Worm (Caenorhabditis elegans) whole organism, early embryonic: ENCODE data around the gene wah-1.

ENCODE experiments used
- B0310.2 ChIP-seq: sonication (generic microtip); optimal IDR thresholded peaks from 2 replicates; lab custom pipeline; 2016; ENCODE audit warnings: mild to moderate bottlenecking, missing genetic modification characterization, missing compliant biosample characterization
- F13C5.2 ChIP-seq: sonication (generic microtip); optimal IDR thresholded peaks from 2 replicates; lab custom pipeline; 2017; ENCODE audit warnings: mild to moderate bottlenecking, missing genetic modification characterization, inconsistent platforms, missing compliant biosample characterization
- aly-1 ChIP-seq: sonication (generic microtip); optimal IDR thresholded peaks from 2 replicates; lab custom pipeline; 2016; ENCODE audit warnings: missing genetic modification characterization, missing compliant biosample characterization
- ama-1 ChIP-seq: fragments of 150-350 bp; optimal IDR thresholded peaks from 2 replicates; lab custom pipeline; 2014
- ceh-13 ChIP-seq: fragments of 200-800 bp; sonication (Bioruptor generic); optimal IDR thresholded peaks from 2 replicates; lab custom pipeline; 2018; ENCODE audit warnings: mild to moderate bottlenecking, missing genetic modification characterization, missing compliant biosample characterization
- ceh-36 ChIP-seq: sonication (generic microtip); optimal IDR thresholded peaks from 2 replicates; lab custom pipeline; 2016; ENCODE audit warnings: missing genetic modification characterization, inconsistent platforms, missing compliant biosample characterization
- ets-7 ChIP-seq: sonication (generic microtip); optimal IDR thresholded peaks from 2 replicates; lab custom pipeline; 2016; ENCODE audit warnings: missing genotype, missing genetic modification characterization, missing compliant biosample characterization
- flt-1 ChIP-seq: fragments of 200-800 bp; sonication (Bioruptor generic); IDR thresholded peaks from 2 replicates; pipeline ENCODE4 v1.3.6; 2022; ENCODE audit warnings: missing genetic modification characterization, missing compliant biosample characterization
- hmbx-1 ChIP-seq: sonication (generic microtip); optimal IDR thresholded peaks from 2 replicates; lab custom pipeline; 2016; ENCODE audit warnings: mild to moderate bottlenecking, missing genetic modification characterization, missing compliant biosample characterization
- hmg-4 ChIP-seq: fragments of 200-800 bp; sonication (Bioruptor generic); optimal IDR thresholded peaks from 2 replicates; lab custom pipeline; 2018; ENCODE audit warnings: mild to moderate bottlenecking, missing genetic modification characterization, missing compliant biosample characterization
- hnd-1 ChIP-seq: sonication (generic microtip); optimal IDR thresholded peaks from 2 replicates; lab custom pipeline; 2016; ENCODE audit warnings: missing genetic modification characterization, missing compliant biosample characterization
- pes-1 ChIP-seq: fragments of 200-800 bp; sonication (Bioruptor generic); IDR thresholded peaks from 2 replicates; pipeline ENCODE4 v1.3.6; 2022; ENCODE audit warnings: missing genetic modification reagents, missing genetic modification characterization, missing compliant biosample characterization
- scrt-1 ChIP-seq: fragments of 200-800 bp; sonication (Bioruptor generic); IDR thresholded peaks from 2 replicates; pipeline ENCODE4 v1.3.6; 2022; ENCODE audit warnings: missing genetic modification characterization, missing compliant biosample characterization
- sea-1 ChIP-seq: fragments of 200-800 bp; sonication (Bioruptor generic); conservative IDR thresholded peaks from 2 replicates; pipeline ENCODE4 v1.3.6; 2022; ENCODE audit warnings: missing genetic modification characterization, missing compliant biosample characterization
- tbx-11 ChIP-seq: fragments of 200-800 bp; sonication (Bioruptor generic); IDR thresholded peaks from 2 replicates; pipeline ENCODE4 v1.3.6; 2022; ENCODE audit warnings: missing genetic modification characterization, missing compliant biosample characterization
- tbx-37 ChIP-seq: fragments of 200-800 bp; sonication (Bioruptor generic); conservative IDR thresholded peaks from 2 replicates; pipeline ENCODE4 v1.3.6; 2022; ENCODE audit warnings: missing genetic modification reagents, missing genetic modification characterization, missing compliant biosample characterization
- tra-4 ChIP-seq: sonication (generic microtip); optimal IDR thresholded peaks from 2 replicates; lab custom pipeline; 2017; ENCODE audit warnings: missing genetic modification characterization, missing compliant biosample characterization

wah-1 gene

DNA sequence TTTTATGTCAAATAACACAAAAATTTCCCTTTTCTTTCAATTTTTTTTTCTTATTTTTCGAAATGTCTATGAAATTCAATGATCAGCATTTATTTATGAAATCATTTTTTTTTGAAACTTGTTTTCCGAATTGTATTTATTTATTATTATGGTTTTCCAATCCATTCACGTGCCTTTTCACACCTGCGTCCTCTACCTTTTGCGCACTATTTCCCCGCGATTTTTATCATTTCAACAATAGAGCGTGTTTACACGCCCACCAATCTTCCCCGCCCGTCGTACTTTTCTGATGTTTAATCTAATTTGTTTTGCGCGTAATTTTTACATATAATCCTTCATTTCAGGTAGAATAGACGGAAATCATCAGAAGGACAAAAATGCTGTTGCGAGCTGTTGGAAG, at the start of gene wah-1:
Gene wah-1 (plus strand): TSS at position 345 of the 400 bp plus-strand sequence.
- TF ChIP-seq tra-4 (tag; lab: Kevin White, UChicago) (no peak), hnd-1 (tag; lab: Kevin White, UChicago) (no peak), ceh-36 (no peak), ceh-13 (GFP tag; lab: Kevin White, UChicago) (no peak), scrt-1 (GFP tag; lab: Robert Waterston, UW) (no peak), tbx-11 (GFP tag; lab: Robert Waterston, UW) (no peak), hmg-4 (no peak), ets-7 (tag; lab: Kevin White, UChicago) (no peak), aly-1 (tag; lab: Kevin White, UChicago) (no peak), B0310.2 (no peak), flt-1 (GFP tag; lab: Robert Waterston, UW) (no peak), pes-1 (GFP tag; lab: Robert Waterston, UW) (no peak), hmbx-1 (tag; lab: Kevin White, UChicago) (no peak), ama-1 (lab: Kevin White, UChicago) (no peak), sea-1 (no peak), F13C5.2 (tag; lab: Kevin White, UChicago) (no peak), tbx-37 (GFP tag; lab: Robert Waterston, UW) (no peak)

DNA sequence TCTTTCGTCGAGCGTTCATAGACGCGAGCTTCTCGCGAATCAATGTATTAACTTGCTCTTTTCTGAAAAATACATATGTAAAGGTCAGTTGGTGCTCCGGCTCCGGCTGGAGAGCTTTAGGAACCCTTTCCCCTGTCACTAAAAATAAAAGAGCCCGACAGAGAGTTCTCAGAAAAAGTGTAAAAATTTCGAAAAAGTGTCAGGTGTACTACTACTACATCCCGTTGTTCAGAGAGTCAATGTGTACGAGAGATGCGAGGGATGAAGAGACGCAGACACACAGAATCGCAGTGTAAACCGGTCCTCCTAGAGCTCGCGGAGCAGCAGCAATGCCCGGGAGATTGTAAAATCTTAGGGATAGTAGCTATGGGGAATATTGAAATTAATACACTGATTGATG, 47.3 kb upstream of the wah-1 start:
- TF ChIP-seq F13C5.2 (tag; lab: Kevin White, UChicago) (no peak), hnd-1 (tag; lab: Kevin White, UChicago) (no peak), hmbx-1 (tag; lab: Kevin White, UChicago) (no peak), ama-1 (lab: Kevin White, UChicago) (no peak), sea-1 (no peak), hmg-4 (no peak)

DNA sequence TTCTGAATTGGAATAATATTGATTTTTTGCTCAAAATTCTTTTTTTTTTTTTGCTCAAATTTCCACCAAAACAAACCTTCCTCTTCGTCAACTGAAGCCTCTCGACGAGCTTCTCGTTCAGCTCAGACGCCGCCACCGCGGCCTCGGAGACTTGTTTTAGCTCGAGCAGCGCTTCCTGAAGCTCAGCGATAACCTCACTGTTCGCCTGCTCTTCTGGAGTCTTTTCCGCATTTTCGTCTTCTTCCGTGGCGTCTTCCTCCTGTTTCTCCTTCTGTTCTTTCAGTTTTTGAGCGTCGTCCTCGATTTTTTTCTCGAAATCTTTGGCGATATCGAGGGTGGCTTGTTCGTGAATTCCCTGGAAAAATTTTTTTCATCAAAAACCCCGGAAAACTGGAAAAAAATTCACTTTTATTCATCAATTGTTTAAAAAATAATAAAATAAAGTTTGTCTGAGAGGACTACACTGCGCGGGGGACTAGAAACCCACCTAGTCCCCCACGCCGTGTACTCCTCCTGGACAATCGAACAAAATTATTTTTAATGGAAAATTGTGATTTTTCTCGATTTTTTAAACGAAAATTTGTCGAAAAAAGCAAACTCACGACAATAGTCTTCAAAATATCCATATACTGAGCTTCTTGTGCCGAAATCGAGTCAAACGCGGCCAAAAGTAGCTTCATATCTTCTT, 43.8 kb upstream of the wah-1 start:
- TF ChIP-seq tbx-11 (GFP tag; lab: Robert Waterston, UW): 0 out of 2 replicates have a peak, but pooled peaks have one; percentile 28
- TF ChIP-seq B0310.2: peak; percentile 35
- TF ChIP-seq hnd-1 (tag; lab: Kevin White, UChicago): no peak
- no peak for TF ChIP-seq ama-1 (lab: Kevin White, UChicago)
- TF ChIP-seq flt-1 (GFP tag; lab: Robert Waterston, UW): peak; percentile 53; the same call in 1 of the 2 replicates
- TF ChIP-seq ets-7 (tag; lab: Kevin White, UChicago): peak; percentile 44
- no peak for TF ChIP-seq aly-1 (tag; lab: Kevin White, UChicago)
- no peak for TF ChIP-seq ceh-36
- no peak for TF ChIP-seq F13C5.2 (tag; lab: Kevin White, UChicago)
- peak; percentile 64; the same call in 1 of the 2 replicates for TF ChIP-seq sea-1
- TF ChIP-seq tbx-37 (GFP tag; lab: Robert Waterston, UW): peak; percentile 87
- TF ChIP-seq scrt-1 (GFP tag; lab: Robert Waterston, UW): no peak
- peak; percentile 2 for TF ChIP-seq tra-4 (tag; lab: Kevin White, UChicago)
- no peak for TF ChIP-seq ceh-13 (GFP tag; lab: Kevin White, UChicago)
- TF ChIP-seq pes-1 (GFP tag; lab: Robert Waterston, UW): peak; percentile 80
- TF ChIP-seq hmbx-1 (tag; lab: Kevin White, UChicago): peak; percentile 12
- TF ChIP-seq hmg-4: no peak

DNA sequence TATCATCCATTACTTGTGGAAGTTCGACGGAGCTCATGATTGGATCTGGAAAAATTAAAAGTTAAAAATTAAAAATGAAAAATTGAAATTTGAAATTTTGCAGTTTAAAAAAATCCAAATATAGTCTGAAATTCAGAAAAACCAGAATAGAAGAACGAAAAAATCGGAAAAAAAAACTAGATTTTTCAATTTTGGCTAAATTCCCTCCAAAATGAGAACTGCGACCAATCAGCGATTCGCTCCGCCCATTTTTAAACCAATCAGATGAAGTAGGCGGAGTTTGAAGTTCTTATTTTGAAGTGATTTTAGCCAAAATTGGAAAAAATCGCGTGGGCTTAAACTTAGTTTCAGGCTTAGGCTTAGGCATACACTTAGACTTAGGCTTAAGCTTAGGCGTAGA, 43.0 kb upstream of the wah-1 start, which contains the start of gene Y56A3A.7:
Gene Y56A3A.7 (minus strand): TSS at position 47 of the 400 bp plus-strand sequence.
- no peak for TF ChIP-seq ama-1 (lab: Kevin White, UChicago)
- no peak for TF ChIP-seq pes-1 (GFP tag; lab: Robert Waterston, UW)
- no peak for TF ChIP-seq B0310.2
- no peak for TF ChIP-seq sea-1
- no peak for TF ChIP-seq flt-1 (GFP tag; lab: Robert Waterston, UW)
- no peak for TF ChIP-seq scrt-1 (GFP tag; lab: Robert Waterston, UW)
- TF ChIP-seq ceh-13 (GFP tag; lab: Kevin White, UChicago): no peak
- TF ChIP-seq tra-4 (tag; lab: Kevin White, UChicago): no peak
- TF ChIP-seq hnd-1 (tag; lab: Kevin White, UChicago): no peak
- no peak for TF ChIP-seq ets-7 (tag; lab: Kevin White, UChicago)
- TF ChIP-seq F13C5.2 (tag; lab: Kevin White, UChicago): no peak
- no peak for TF ChIP-seq ceh-36
- TF ChIP-seq hmbx-1 (tag; lab: Kevin White, UChicago): no peak
- no peak for TF ChIP-seq aly-1 (tag; lab: Kevin White, UChicago)
- TF ChIP-seq tbx-37 (GFP tag; lab: Robert Waterston, UW): no peak
- no peak for TF ChIP-seq tbx-11 (GFP tag; lab: Robert Waterston, UW)
- TF ChIP-seq hmg-4: no peak

DNA sequence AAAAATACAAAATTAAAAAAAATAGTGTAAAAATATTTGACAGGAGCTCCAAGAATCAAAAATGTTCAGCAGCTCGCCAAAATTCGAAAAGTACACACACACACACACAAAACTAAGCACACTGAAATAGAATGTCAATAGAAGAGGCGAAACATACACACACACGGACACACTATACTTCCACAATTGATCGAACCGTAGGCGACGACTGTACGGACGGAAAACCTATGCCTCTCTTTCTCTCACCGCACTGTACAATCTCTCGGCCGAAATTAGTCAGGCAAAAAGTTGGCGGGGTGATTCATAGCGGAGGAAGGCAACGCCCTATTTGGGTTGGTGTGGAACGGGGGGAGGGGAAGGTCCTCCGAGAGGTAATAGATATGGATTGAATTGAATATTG, 42.4 kb upstream of the wah-1 start:
- peak; percentile 1 for TF ChIP-seq hmg-4
- no peak for TF ChIP-seq hnd-1 (tag; lab: Kevin White, UChicago)

DNA sequence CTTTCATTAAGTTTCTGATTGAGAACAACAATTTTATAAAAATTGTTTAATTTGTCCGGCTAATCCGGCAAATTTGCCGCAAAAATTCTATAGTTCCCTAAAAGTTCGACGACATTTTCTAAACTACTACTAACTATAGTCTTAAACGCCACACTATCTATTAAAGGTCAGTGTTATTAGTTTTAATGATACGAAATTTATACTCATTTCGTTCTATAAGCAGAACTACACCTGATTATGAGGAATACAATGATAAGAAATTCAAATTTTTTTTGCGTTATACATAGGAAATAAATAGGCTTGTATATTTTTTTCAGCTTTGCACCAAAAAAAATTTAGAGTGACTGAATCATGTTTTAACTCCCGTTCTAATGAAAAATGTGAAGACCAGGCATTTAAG, 41.5 kb upstream of the wah-1 start:
- no peak for TF ChIP-seq ceh-13 (GFP tag; lab: Kevin White, UChicago)
- TF ChIP-seq ets-7 (tag; lab: Kevin White, UChicago): no peak
- TF ChIP-seq hmbx-1 (tag; lab: Kevin White, UChicago): no peak
- TF ChIP-seq sea-1: no peak
- no peak for TF ChIP-seq B0310.2

DNA sequence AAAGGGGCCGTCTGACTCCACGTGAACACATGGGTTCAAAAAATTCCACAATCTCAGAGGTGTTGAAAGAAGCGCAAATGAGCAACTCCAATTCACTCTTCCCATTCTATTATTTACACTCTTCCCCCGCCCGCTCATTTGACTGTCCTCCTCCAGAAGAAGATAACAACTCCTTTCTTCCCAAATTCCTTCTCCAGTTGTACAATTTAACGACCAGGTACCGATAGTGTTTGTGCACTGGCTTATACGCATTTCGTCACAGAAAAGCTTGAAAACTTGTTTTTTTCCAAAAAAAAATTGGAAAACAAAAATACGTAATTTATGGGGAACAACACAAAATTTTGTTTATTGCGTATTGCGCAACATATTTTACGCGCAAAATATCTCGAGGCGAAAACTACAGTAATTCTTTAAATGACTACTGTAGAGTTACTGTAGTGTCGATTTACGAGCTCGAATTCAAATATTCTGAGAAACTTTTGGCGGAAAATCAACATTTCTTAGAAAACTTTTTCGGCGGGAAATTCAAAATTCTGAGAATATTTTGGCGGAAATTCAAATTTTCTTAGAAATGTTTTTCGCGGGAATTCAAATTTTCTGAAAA, 40.6 kb upstream of the wah-1 start:
- TF ChIP-seq ets-7 (tag; lab: Kevin White, UChicago) (no peak), tbx-11 (GFP tag; lab: Robert Waterston, UW) (no peak), ceh-36 (no peak), hmbx-1 (tag; lab: Kevin White, UChicago) (no peak), scrt-1 (GFP tag; lab: Robert Waterston, UW) (no peak)
